Fruit fly (Drosophila melanogaster) Kc167 (cell line): ENCODE data around the gene CG32374.

Source experiments
- Myc ChIP-seq: fragments of >200 bp; optimal IDR thresholded peaks from 2 replicates; lab custom pipeline; 2017; ENCODE audit warnings: missing external identifiers
- Sin3A ChIP-seq: fragments of >200 bp; optimal IDR thresholded peaks from 2 replicates; lab custom pipeline; 2018; ENCODE audit warnings: missing external identifiers
- h ChIP-seq: fragments of >200 bp; optimal IDR thresholded peaks from 3 replicates; lab custom pipeline; 2018; ENCODE audit warnings: missing external identifiers
- insv ChIP-seq: fragments of >200 bp; optimal IDR thresholded peaks from 3 replicates; lab custom pipeline; 2018; ENCODE audit warnings: missing external identifiers
- psq ChIP-seq: fragments of >200 bp; optimal IDR thresholded peaks from 2 replicates; lab custom pipeline; 2017; ENCODE audit warnings: missing external identifiers
- ttk ChIP-seq: sonication (Bioruptor generic); optimal IDR thresholded peaks from 2 replicates; lab custom pipeline; 2017; ENCODE audit warnings: missing external identifiers

Gene CG32374

dm6 chr3L:7530461-7531338 lies 10.3 kb downstream of the CG32374 start:
- TF ChIP-seq insv (lab: Kevin White, UChicago), result no peak
- TF ChIP-seq h (lab: Kevin White, UChicago), result no peak
- no peak for TF ChIP-seq psq (lab: Kevin White, UChicago)
- TF ChIP-seq Myc, result no peak
- no peak for TF ChIP-seq Sin3A (lab: Kevin White, UChicago)
- TF ChIP-seq ttk (lab: Kevin White, UChicago), result no peak

dm6 chr3L:7529081-7530021 lies 11.6 kb downstream of the CG32374 start:
- no peak for TF ChIP-seq psq (lab: Kevin White, UChicago)

dm6 chr3L:7528380-7529080 lies 12.4 kb downstream of the CG32374 start, which contains the start of gene lqf:
Gene lqf, plus strand, starts transcription at chr3L:7528780.
- no peak for TF ChIP-seq Myc
- no peak for TF ChIP-seq Sin3A (lab: Kevin White, UChicago)
- no peak for TF ChIP-seq h (lab: Kevin White, UChicago)
- no peak for TF ChIP-seq psq (lab: Kevin White, UChicago)
- TF ChIP-seq ttk (lab: Kevin White, UChicago), result no peak
- no peak for TF ChIP-seq insv (lab: Kevin White, UChicago)

- TF ChIP-seq insv (lab: Kevin White, UChicago) (no peak), Myc (no peak), Sin3A (lab: Kevin White, UChicago) (no peak), psq (lab: Kevin White, UChicago) (no peak), h (lab: Kevin White, UChicago) (no peak), ttk (lab: Kevin White, UChicago) (no peak)
Measured at dm6 chr3L:7527661-7528379, 13.1 kb downstream of the CG32374 start.

- TF ChIP-seq Myc (no peak), ttk (lab: Kevin White, UChicago) (no peak), Sin3A (lab: Kevin White, UChicago) (no peak), h (lab: Kevin White, UChicago) (no peak), insv (lab: Kevin White, UChicago) (no peak), psq (lab: Kevin White, UChicago) (no peak)
Measured at dm6 chr3L:7521847-7522246, 19.1 kb downstream of the CG32374 start.

- TF ChIP-seq ttk (lab: Kevin White, UChicago) (no peak), psq (lab: Kevin White, UChicago) (no peak), insv (lab: Kevin White, UChicago) (no peak), h (lab: Kevin White, UChicago) (no peak), Sin3A (lab: Kevin White, UChicago) (no peak), Myc (no peak)
Measured at dm6 chr3L:7520619-7521018, 20.3 kb downstream of the CG32374 start.

dm6 chr3L:7519219-7519618 lies 21.7 kb downstream of the CG32374 start:
- TF ChIP-seq insv (lab: Kevin White, UChicago) (no peak), Myc (no peak), psq (lab: Kevin White, UChicago) (no peak), h (lab: Kevin White, UChicago) (no peak), ttk (lab: Kevin White, UChicago) (no peak)

dm6 chr3L:7518351-7519102 lies 22.4 kb downstream of the CG32374 start, which contains the start of gene ltl:
Gene ltl, plus strand, starts transcription at chr3L:7518997.
- TF ChIP-seq Sin3A (lab: Kevin White, UChicago) (no peak), h (lab: Kevin White, UChicago) (no peak), insv (lab: Kevin White, UChicago) (no peak), psq (lab: Kevin White, UChicago) (no peak), Myc (no peak), ttk (lab: Kevin White, UChicago) (no peak)

- TF ChIP-seq h (lab: Kevin White, UChicago), result no peak
- TF ChIP-seq ttk (lab: Kevin White, UChicago), result no peak
- no peak for TF ChIP-seq psq (lab: Kevin White, UChicago)
- TF ChIP-seq insv (lab: Kevin White, UChicago), result no peak
- no peak for TF ChIP-seq Sin3A (lab: Kevin White, UChicago)
- TF ChIP-seq Myc, result no peak
Measured at dm6 chr3L:7510414-7511384, 30.3 kb downstream of the CG32374 start, which contains the start of gene CG7546. Gene CG7546, plus strand, starts transcription at chr3L:7510986.
